Worm (Caenorhabditis elegans): ENCODE data around the gene F14H3.12.

F14H3.12 gene

ce11 chrV:16075250-16075709 lies at the start of gene F14H3.12, which contains the start of gene srj-29:
Gene F14H3.12 (minus strand): TSS chrV:16075323.
Gene srj-29 (plus strand): TSS chrV:16075659.
- TF ChIP-seq bed-3 (GFP tag; optimal IDR thresholded peaks at IDR 0.05) (no peak), unc-62 (GFP tag; optimal IDR thresholded peaks at IDR 0.05) (no peak), hlh-1 (tag; optimal IDR thresholded peaks at IDR 0.05) (no peak), unc-120 (tag; optimal IDR thresholded peaks at IDR 0.05; ENCODE audit: poor library complexity, severe bottlenecking) (no peak), lin-32 (GFP tag; optimal IDR thresholded peaks at IDR 0.05) (no peak), elt-1 (tag; optimal IDR thresholded peaks at IDR 0.05; ENCODE audit: borderline replicate concordance, insufficient read depth) (no peak), ham-2 (GFP tag; optimal IDR thresholded peaks at IDR 0.05) (no peak), ceh-39 (tag; optimal IDR thresholded peaks at IDR 0.05) (no peak), snpc-4 (tag; optimal IDR thresholded peaks at IDR 0.05) (no peak), nhr-237 (tag; optimal IDR thresholded peaks at IDR 0.05) (no peak), nhr-76 (tag; optimal IDR thresholded peaks at IDR 0.05) (no peak)

ce11 chrV:16124739-16125138 lies 49.6 kb upstream of the F14H3.12 start, which contains the start of gene nhr-111:
Gene nhr-111 (minus strand): TSS chrV:16124839.
- TF ChIP-seq pha-4 (tag; optimal IDR thresholded peaks at IDR 0.05) = no peak
- TF ChIP-seq cnd-1 (tag; optimal IDR thresholded peaks at IDR 0.05) = no peak
- TF ChIP-seq unc-120 (tag; optimal IDR thresholded peaks at IDR 0.05; ENCODE audit: poor library complexity, severe bottlenecking) = no peak
- TF ChIP-seq ztf-11 (tag; optimal IDR thresholded peaks at IDR 0.05) = no peak
- no peak for TF ChIP-seq unc-62 (GFP tag; optimal IDR thresholded peaks at IDR 0.05)
- no peak for TF ChIP-seq mls-2 (tag; optimal IDR thresholded peaks at IDR 0.05)
- no peak for TF ChIP-seq ceh-39 (tag; optimal IDR thresholded peaks at IDR 0.05)
- no peak for TF ChIP-seq bed-3 (GFP tag; optimal IDR thresholded peaks at IDR 0.05)

ce11 chrV:16121451-16121850 lies 46.3 kb upstream of the F14H3.12 start:
- TF ChIP-seq snpc-4 (tag; optimal IDR thresholded peaks at IDR 0.05) = no peak
- TF ChIP-seq cnd-1 (tag; optimal IDR thresholded peaks at IDR 0.05) = no peak
- TF ChIP-seq M03D4.4 (tag; optimal IDR thresholded peaks at IDR 0.05) = no peak
- no peak for TF ChIP-seq sptf-1 (tag; optimal IDR thresholded peaks at IDR 0.05)
- TF ChIP-seq flh-1 (GFP tag; optimal IDR thresholded peaks at IDR 0.05) = no peak
- TF ChIP-seq mab-5 (tag; optimal IDR thresholded peaks at IDR 0.05) = no peak
- TF ChIP-seq drap-1 (GFP tag; optimal IDR thresholded peaks at IDR 0.05) = no peak
- no peak for TF ChIP-seq nhr-2 (tag; optimal IDR thresholded peaks at IDR 0.05)
- TF ChIP-seq ceh-43 (GFP tag; optimal IDR thresholded peaks at IDR 0.05) = no peak
- no peak for TF ChIP-seq ceh-83 (GFP tag; optimal IDR thresholded peaks at IDR 0.05)
- TF ChIP-seq unc-39 (tag; optimal IDR thresholded peaks at IDR 0.05) = no peak
- TF ChIP-seq nhr-12 (tag; optimal IDR thresholded peaks at IDR 0.05) = no peak
- no peak for TF ChIP-seq ztf-11 (tag; optimal IDR thresholded peaks at IDR 0.05)
- no peak for TF ChIP-seq unc-120 (tag; optimal IDR thresholded peaks at IDR 0.05; ENCODE audit: poor library complexity, severe bottlenecking)
- TF ChIP-seq mep-1 (tag; optimal IDR thresholded peaks at IDR 0.05) = no peak
- TF ChIP-seq zip-8 (tag; optimal IDR thresholded peaks at IDR 0.05) = no peak
- no peak for TF ChIP-seq tbx-8 (GFP tag; optimal IDR thresholded peaks at IDR 0.05)

ce11 chrV:16120922-16121321 lies 45.8 kb upstream of the F14H3.12 start, which contains the start of gene skr-3:
Gene skr-3 (plus strand): TSS chrV:16121084.
- TF ChIP-seq snpc-4 (tag; optimal IDR thresholded peaks at IDR 0.05) (no peak), sptf-1 (tag; optimal IDR thresholded peaks at IDR 0.05) (no peak), tbx-8 (GFP tag; optimal IDR thresholded peaks at IDR 0.05) (no peak), pha-4 (tag; optimal IDR thresholded peaks at IDR 0.05) (no peak), nhr-28 (tag; optimal IDR thresholded peaks at IDR 0.05) (no peak), unc-62 (GFP tag; optimal IDR thresholded peaks at IDR 0.05) (no peak), nhr-12 (tag; optimal IDR thresholded peaks at IDR 0.05) (no peak), zip-8 (tag; optimal IDR thresholded peaks at IDR 0.05) (no peak), hlh-1 (tag; optimal IDR thresholded peaks at IDR 0.05) (no peak), unc-39 (tag; optimal IDR thresholded peaks at IDR 0.05) (no peak), elt-3 (tag; optimal IDR thresholded peaks at IDR 0.05) (no peak), nhr-76 (tag; optimal IDR thresholded peaks at IDR 0.05) (no peak), lsy-2 (tag; optimal IDR thresholded peaks at IDR 0.05) (no peak), unc-120 (tag; optimal IDR thresholded peaks at IDR 0.05; ENCODE audit: poor library complexity, severe bottlenecking) (no peak), ztf-11 (tag; optimal IDR thresholded peaks at IDR 0.05) (no peak), ham-2 (GFP tag; optimal IDR thresholded peaks at IDR 0.05) (no peak)

- TF ChIP-seq snpc-4 (tag; optimal IDR thresholded peaks at IDR 0.05) (no peak), unc-39 (tag; optimal IDR thresholded peaks at IDR 0.05) (no peak), nhr-237 (tag; optimal IDR thresholded peaks at IDR 0.05) (no peak), sem-2 (GFP tag; optimal IDR thresholded peaks at IDR 0.05) (no peak), mep-1 (tag; optimal IDR thresholded peaks at IDR 0.05) (no peak), elt-1 (tag; optimal IDR thresholded peaks at IDR 0.05; ENCODE audit: borderline replicate concordance, insufficient read depth) (no peak), flh-1 (GFP tag; optimal IDR thresholded peaks at IDR 0.05) (no peak), nhr-12 (tag; optimal IDR thresholded peaks at IDR 0.05) (no peak), hlh-1 (tag; optimal IDR thresholded peaks at IDR 0.05) (no peak), lin-32 (GFP tag; optimal IDR thresholded peaks at IDR 0.05) (no peak), ceh-39 (tag; optimal IDR thresholded peaks at IDR 0.05) (no peak), M03D4.4 (tag; optimal IDR thresholded peaks at IDR 0.05) (no peak), sptf-1 (tag; optimal IDR thresholded peaks at IDR 0.05) (no peak), drap-1 (GFP tag; optimal IDR thresholded peaks at IDR 0.05) (no peak), zip-8 (tag; optimal IDR thresholded peaks at IDR 0.05) (no peak), nhr-76 (tag; optimal IDR thresholded peaks at IDR 0.05) (no peak), unc-62 (GFP tag; optimal IDR thresholded peaks at IDR 0.05) (no peak)
Measured at ce11 chrV:16120499-16120898, 45.4 kb upstream of the F14H3.12 start.
